Fruit fly (Drosophila melanogaster): ENCODE results near the gene RpL9.

Gene RpL9

DNA sequence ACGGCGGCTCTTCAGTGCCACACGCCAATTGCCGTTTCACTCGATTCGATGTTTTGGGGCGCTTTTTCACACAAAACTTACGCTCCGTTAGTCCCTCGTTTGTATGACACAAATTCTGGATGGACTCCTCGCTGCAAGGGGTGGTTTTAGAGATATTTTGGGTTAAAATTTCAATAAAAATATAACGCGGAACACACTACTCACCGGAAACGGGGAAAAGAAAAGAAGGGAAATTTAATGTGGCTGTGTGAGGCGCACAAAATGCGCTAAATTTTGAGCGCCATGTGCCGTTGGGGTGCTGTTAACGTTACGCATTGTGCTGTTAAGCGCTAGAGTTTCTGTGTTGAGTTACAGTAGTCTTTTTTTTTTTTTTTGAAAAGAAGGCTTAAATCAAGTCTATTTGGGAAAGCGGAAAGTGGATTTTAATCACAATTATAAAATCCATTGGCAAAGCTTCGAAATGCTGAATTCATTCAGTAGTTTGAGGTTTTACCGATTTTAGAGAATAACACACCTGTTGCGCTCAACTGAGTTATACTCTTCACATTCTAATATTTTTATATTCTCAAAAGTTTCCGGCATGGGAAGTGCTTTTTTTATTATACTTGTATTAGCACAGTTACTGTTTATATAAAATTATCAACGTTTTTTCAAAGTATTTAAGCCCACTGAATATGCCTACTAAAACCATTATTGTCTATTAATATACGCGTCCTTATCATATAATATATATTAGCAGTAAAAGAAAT, at the start of gene RpL9 (continued):
- TF ChIP-seq zf30C (GFP tag; optimal IDR thresholded peaks at IDR 0.05) (peak; percentile 37), E2f1 (GFP tag; IDR thresholded peaks at IDR 0.05) (no peak; the same call in 1 of the 2 replicates), B-H1 (GFP tag; IDR thresholded peaks at IDR 0.05) (peak; percentile 23; the same call in 1 of the 3 replicates), bowl (GFP tag; IDR thresholded peaks at IDR 0.05) (peak; percentile 64; the same call in 1 of the 2 replicates), sens-2 (GFP tag; IDR thresholded peaks at IDR 0.05) (peak; percentile 84), jumu (GFP tag; optimal IDR thresholded peaks at IDR 0.05) (no peak), pros (GFP tag; optimal IDR thresholded peaks at IDR 0.05) (no peak), amos (GFP tag; IDR thresholded peaks at IDR 0.05; ENCODE audit: partially characterized antibody) (no peak; the same call in 1 of the 2 replicates), CG11696 (GFP tag; IDR thresholded peaks at IDR 0.05) (peak; percentile 53), NC2α (GFP tag; optimal IDR thresholded peaks at IDR 0.05) (peak; percentile 25), Antp (GFP tag; optimal IDR thresholded peaks at IDR 0.05) (peak; percentile 26), crp (GFP tag; optimal IDR thresholded peaks at IDR 0.05) (peak in 1 of 2 experiments; percentile 40), CG16863 (GFP tag; optimal IDR thresholded peaks at IDR 0.05) (no peak), lola (GFP tag; optimal IDR thresholded peaks at IDR 0.05) (peak in 1 of 3 experiments; percentile 7), Rx (GFP tag; IDR thresholded peaks at IDR 0.05) (no peak), lbe (GFP tag; optimal IDR thresholded peaks at IDR 0.05) (no peak), oc (tag; optimal IDR thresholded peaks at IDR 0.05) (no peak), MTF-1 (GFP tag; optimal IDR thresholded peaks at IDR 0.05; ENCODE audit: borderline replicate concordance) (peak; percentile 92), CG7928 (GFP tag; optimal IDR thresholded peaks at IDR 0.05) (peak; percentile 15), Nf-YC (tag; optimal IDR thresholded peaks at IDR 0.05) (no peak), CG1603 (tag; optimal IDR thresholded peaks at IDR 0.05) (peak; percentile 75), Bteb2 (GFP tag; optimal IDR thresholded peaks at IDR 0.05) (peak; percentile 49), CG10431 (GFP tag; optimal IDR thresholded peaks at IDR 0.05) (peak; percentile 82), CG10209 (GFP tag; optimal IDR thresholded peaks at IDR 0.05) (no peak), h (optimal IDR thresholded peaks at IDR 0.05) (no peak), Elba2 (GFP tag; optimal IDR thresholded peaks at IDR 0.05) (peak; percentile 51), dimm (GFP tag; IDR thresholded peaks at IDR 0.05) (no peak), rib (GFP tag; IDR thresholded peaks at IDR 0.05) (peak; percentile 43; the same call in 1 of the 2 replicates), NK7.1 (GFP tag; optimal IDR thresholded peaks at IDR 0.05) (peak; percentile 76), CG15696 (tag; optimal IDR thresholded peaks at IDR 0.05) (no peak), Taf1 (GFP tag; IDR thresholded peaks at IDR 0.05) (0 out of 2 replicates have a peak, but pooled peaks have one; percentile 10), hb (GFP tag; IDR thresholded peaks at IDR 0.05; ENCODE audit: partially characterized antibody) (no peak), NC2β (GFP tag; optimal IDR thresholded peaks at IDR 0.05) (peak; percentile 87), chif (GFP tag; optimal IDR thresholded peaks at IDR 0.05) (peak in 1 of 2 experiments; percentile 28), gsb (GFP tag; IDR thresholded peaks at IDR 0.05) (peak; percentile 46; the same call in 1 of the 2 replicates), Gug (GFP tag; IDR thresholded peaks at IDR 0.05) (no peak), ssp (GFP tag; IDR thresholded peaks at IDR 0.05) (no peak), CG10274 (GFP tag; optimal IDR thresholded peaks at IDR 0.05) (peak; percentile 54), tup (GFP tag; optimal IDR thresholded peaks at IDR 0.05) (no peak), wdn (GFP tag; IDR thresholded peaks at IDR 0.05) (no peak; the same call in 1 of the 2 replicates), otp (GFP tag; IDR thresholded peaks at IDR 0.05) (peak; percentile 92), mld (GFP tag; IDR thresholded peaks at IDR 0.05; ENCODE audit: partially characterized antibody) (no peak), pan (optimal IDR thresholded peaks at IDR 0.05) (no peak), pan (GFP tag; optimal IDR thresholded peaks at IDR 0.05 in 1 of 2, IDR thresholded peaks at IDR 0.05 in 1 of 2) (no peak), Xbp1 (GFP tag; optimal IDR thresholded peaks at IDR 0.05) (peak; percentile 45), CG31441 (GFP tag; IDR thresholded peaks at IDR 0.05) (no peak; the same call in none of the 2 replicates), CG8944 (GFP tag; optimal IDR thresholded peaks at IDR 0.05) (peak; percentile 18), nau (GFP tag; optimal IDR thresholded peaks at IDR 0.05) (peak; percentile 84), crc (GFP tag; optimal IDR thresholded peaks at IDR 0.05) (peak; percentile 28)

Data from whole organism, embryonic.